Fruit fly (Drosophila melanogaster) whole organism, embryonic: ENCODE data around the gene CG5235.
A peak's percentile ranks its signal among the peaks of the same experiment; 100 is the strongest.

Source experiments
- CG10209 ChIP-seq: fragments of 200-800 bp; sonication (Bioruptor generic); optimal IDR thresholded peaks from 3 replicates; lab custom pipeline; 2017; ENCODE audit warnings: missing biosample characterization, mild to moderate bottlenecking, missing genetic modification characterization, missing genetic modification reagents
- CG10543 ChIP-seq: fragments of 200-800 bp; sonication (Bioruptor generic); optimal IDR thresholded peaks from 3 replicates; lab custom pipeline; 2017; ENCODE audit warnings: missing biosample characterization, mild to moderate bottlenecking, missing genetic modification characterization, moderate library complexity
- CG11560 ChIP-seq: fragments of 200-800 bp; sonication (Bioruptor generic); IDR thresholded peaks from 3 replicates; pipeline ENCODE4 v1.3.6; 2022; ENCODE audit warnings: missing biosample characterization, missing genetic modification characterization
- CG12769 ChIP-seq: fragments of 200-800 bp; sonication (Bioruptor generic); optimal IDR thresholded peaks from 2 replicates; lab custom pipeline; 2019; ENCODE audit warnings: missing biosample characterization, mild to moderate bottlenecking, missing genetic modification characterization, moderate library complexity
- CG1529 ChIP-seq: fragments of 200-800 bp; sonication (Bioruptor generic); optimal IDR thresholded peaks from 3 replicates; lab custom pipeline; 2018; ENCODE audit warnings: missing biosample characterization, missing genetic modification characterization
- CG16779 ChIP-seq: fragments of 200-800 bp; sonication (Bioruptor generic); IDR thresholded peaks from 2 replicates; pipeline ENCODE4 v1.3.6; 2022; ENCODE audit warnings: missing biosample characterization, missing genetic modification characterization
- CG17385 ChIP-seq: fragments of 200-800 bp; sonication (Bioruptor generic); optimal IDR thresholded peaks from 3 replicates; lab custom pipeline; 2018; ENCODE audit warnings: missing biosample characterization, mild to moderate bottlenecking, missing genetic modification characterization
- CG18262 ChIP-seq: fragments of 200-800 bp; optimal IDR thresholded peaks from 3 replicates; lab custom pipeline; 2019; ENCODE audit warnings: missing biosample characterization, mild to moderate bottlenecking, missing genetic modification characterization, moderate library complexity
- CG1832 ChIP-seq: fragments of 200-800 bp; sonication (Bioruptor generic); optimal IDR thresholded peaks from 2 replicates; lab custom pipeline; 2017; ENCODE audit warnings: missing biosample characterization, mild to moderate bottlenecking, missing genetic modification characterization, inconsistent platforms
- CG32772 ChIP-seq: fragments of 200-800 bp; sonication (Bioruptor generic); IDR thresholded peaks from 2 replicates; pipeline ENCODE4 v1.3.6; 2022; ENCODE audit warnings: missing biosample characterization, missing genetic modification characterization
- CG3995 ChIP-seq: fragments of 200-800 bp; sonication (Bioruptor generic); optimal IDR thresholded peaks from 3 replicates; lab custom pipeline; 2016; ENCODE audit warnings: missing biosample characterization, missing genetic modification characterization
- CG4360 ChIP-seq: fragments of 200-800 bp; sonication (Bioruptor generic); IDR thresholded peaks from 2 replicates; pipeline ENCODE4 v1.3.6; 2022; ENCODE audit warnings: missing biosample characterization, missing genetic modification characterization
- CG4404 ChIP-seq: fragments of 200-800 bp; sonication (Bioruptor generic); IDR thresholded peaks from 2 replicates; pipeline ENCODE4 v1.3.6; 2022; ENCODE audit warnings: missing biosample characterization, missing genetic modification characterization
- CG8290 ChIP-seq, 3 experiments: fragments of 200-800 bp; sonication (Bioruptor generic); optimal IDR thresholded peaks; 2 replicates each; lab custom pipeline; 2016 to 2019; ENCODE audit warnings: missing biosample characterization in 3 of 3, missing genetic modification characterization in 3 of 3, mild to moderate bottlenecking in 2 of 3, moderate library complexity in 1 of 3
- D19A ChIP-seq: fragments of 200-800 bp; optimal IDR thresholded peaks from 3 replicates; lab custom pipeline; 2019; ENCODE audit warnings: missing biosample characterization, mild to moderate bottlenecking, missing genetic modification characterization, moderate library complexity
- Dek ChIP-seq: fragments of 200-800 bp; sonication (Bioruptor generic); optimal IDR thresholded peaks from 3 replicates; lab custom pipeline; 2019; ENCODE audit warnings: missing biosample characterization, mild to moderate bottlenecking, missing genetic modification characterization, moderate library complexity
- Dip3 ChIP-seq: fragments of 200-800 bp; sonication (Bioruptor generic); optimal IDR thresholded peaks from 3 replicates; lab custom pipeline; 2016; ENCODE audit warnings: missing biosample characterization, missing genetic modification characterization
- E2f2 ChIP-seq: fragments of 200-800 bp; sonication (Bioruptor generic); IDR thresholded peaks from 2 replicates; pipeline ENCODE4 v1.3.6; 2022; ENCODE audit warnings: missing biosample characterization, missing genetic modification characterization
- Opbp ChIP-seq: fragments of 200-800 bp; sonication (Bioruptor generic); IDR thresholded peaks from 3 replicates; pipeline ENCODE4 v1.3.6; 2022; ENCODE audit warnings: missing biosample characterization, missing genetic modification characterization; ENCODE audit not compliant: partially characterized antibody
- Vsx1 ChIP-seq: fragments of 200-800 bp; sonication (Bioruptor generic); optimal IDR thresholded peaks from 2 replicates; lab custom pipeline; 2017; ENCODE audit warnings: missing biosample characterization, mild to moderate bottlenecking, missing genetic modification characterization, missing genetic modification reagents
- ac ChIP-seq: fragments of 200-800 bp; sonication (Bioruptor generic); optimal IDR thresholded peaks from 3 replicates; lab custom pipeline; 2017; ENCODE audit warnings: missing biosample characterization, mild to moderate bottlenecking, missing genetic modification characterization
- ash1 ChIP-seq: fragments of 200-800 bp; sonication (Bioruptor generic); optimal IDR thresholded peaks from 2 replicates; lab custom pipeline; 2018; ENCODE audit warnings: missing biosample characterization, mild to moderate bottlenecking, missing genetic modification characterization
- cg ChIP-seq: fragments of 200-800 bp; sonication (Bioruptor generic); optimal IDR thresholded peaks from 3 replicates; lab custom pipeline; 2019; ENCODE audit warnings: missing biosample characterization, mild to moderate bottlenecking, missing genetic modification characterization, moderate library complexity
- chinmo ChIP-seq: fragments of 200-800 bp; sonication (Bioruptor generic); IDR thresholded peaks from 4 replicates; pipeline ENCODE4 v1.3.6; 2022; ENCODE audit warnings: missing biosample characterization, missing genetic modification characterization; ENCODE audit not compliant: partially characterized antibody
- ci ChIP-seq: fragments of 200-800 bp; sonication (Bioruptor generic); IDR thresholded peaks from 3 replicates; pipeline ENCODE4 v1.3.6; 2022; ENCODE audit warnings: missing biosample characterization, missing genetic modification characterization
- corto ChIP-seq: fragments of 200-800 bp; sonication (Bioruptor generic); optimal IDR thresholded peaks from 2 replicates; lab custom pipeline; 2016; ENCODE audit warnings: missing biosample characterization, mild to moderate bottlenecking, missing genetic modification characterization, moderate library complexity
- eve ChIP-seq, 2 experiments: fragments of >200 bp; optimal IDR thresholded peaks; 2 replicates each; lab custom pipeline; 2017; ENCODE audit warnings: missing biosample characterization in 2 of 2, missing genetic modification characterization in 2 of 2
- fru ChIP-seq: fragments of >200 bp; optimal IDR thresholded peaks from 2 replicates; lab custom pipeline; 2017
- grau ChIP-seq: fragments of 200-800 bp; optimal IDR thresholded peaks from 3 replicates; lab custom pipeline; 2019; ENCODE audit warnings: missing biosample characterization, mild to moderate bottlenecking, missing genetic modification characterization, moderate library complexity
- gro ChIP-seq: fragments of 200-800 bp; sonication (Bioruptor generic); optimal IDR thresholded peaks from 2 replicates; lab custom pipeline; 2016; ENCODE audit warnings: missing biosample characterization, missing genetic modification characterization
- insv ChIP-seq, 2 experiments: fragments of 200-800 bp; sonication (Bioruptor generic); optimal IDR thresholded peaks; 3 replicates each; lab custom pipeline; 2016 to 2018; ENCODE audit warnings: missing biosample characterization in 2 of 2, missing genetic modification characterization in 2 of 2
- kni ChIP-seq: fragments of 200-800 bp; sonication (Bioruptor generic); optimal IDR thresholded peaks from 3 replicates; lab custom pipeline; 2017; ENCODE audit warnings: mild to moderate bottlenecking, missing biosample characterization, missing genetic modification reagents, missing genetic modification characterization
- mld ChIP-seq: fragments of 200-800 bp; sonication (Bioruptor generic); IDR thresholded peaks from 3 replicates; pipeline ENCODE4 v1.3.6; 2022; ENCODE audit warnings: missing biosample characterization, missing genetic modification characterization; ENCODE audit not compliant: partially characterized antibody
- org-1 ChIP-seq: fragments of 200-800 bp; sonication (Bioruptor generic); optimal IDR thresholded peaks from 2 replicates; lab custom pipeline; 2017; ENCODE audit warnings: missing biosample characterization, missing genetic modification characterization
- phol ChIP-seq: fragments of 200-800 bp; sonication (Bioruptor generic); optimal IDR thresholded peaks from 3 replicates; lab custom pipeline; 2018; ENCODE audit warnings: missing biosample characterization, mild to moderate bottlenecking, missing genetic modification characterization, moderate library complexity
- rib ChIP-seq: fragments of 200-800 bp; sonication (Bioruptor generic); IDR thresholded peaks from 2 replicates; pipeline ENCODE4 v1.3.6; 2022; ENCODE audit warnings: missing biosample characterization, missing genetic modification characterization
- sd ChIP-seq: fragments of 200-800 bp; sonication (Bioruptor generic); optimal IDR thresholded peaks from 3 replicates; lab custom pipeline; 2018; ENCODE audit warnings: missing biosample characterization, mild to moderate bottlenecking, missing genetic modification characterization, moderate library complexity
- slbo ChIP-seq: fragments of 200-800 bp; sonication (Bioruptor generic); IDR thresholded peaks from 2 replicates; pipeline ENCODE4 v1.3.6; 2022; ENCODE audit warnings: missing biosample characterization, missing genetic modification characterization
- sna ChIP-seq: fragments of 200-800 bp; sonication (Bioruptor generic); IDR thresholded peaks from 2 replicates; pipeline ENCODE4 v1.3.6; 2022; ENCODE audit warnings: missing biosample characterization, missing genetic modification characterization; ENCODE audit not compliant: partially characterized antibody
- stc ChIP-seq: fragments of 200-800 bp; sonication (Bioruptor generic); IDR thresholded peaks from 2 replicates; pipeline ENCODE4 v1.3.6; 2022; ENCODE audit warnings: missing biosample characterization, missing genetic modification characterization
- z ChIP-seq: fragments of 200-800 bp; sonication (Bioruptor generic); IDR thresholded peaks from 3 replicates; pipeline ENCODE4 v1.3.6; 2022; ENCODE audit warnings: missing biosample characterization, missing genetic modification characterization

CG5235 gene

DNA sequence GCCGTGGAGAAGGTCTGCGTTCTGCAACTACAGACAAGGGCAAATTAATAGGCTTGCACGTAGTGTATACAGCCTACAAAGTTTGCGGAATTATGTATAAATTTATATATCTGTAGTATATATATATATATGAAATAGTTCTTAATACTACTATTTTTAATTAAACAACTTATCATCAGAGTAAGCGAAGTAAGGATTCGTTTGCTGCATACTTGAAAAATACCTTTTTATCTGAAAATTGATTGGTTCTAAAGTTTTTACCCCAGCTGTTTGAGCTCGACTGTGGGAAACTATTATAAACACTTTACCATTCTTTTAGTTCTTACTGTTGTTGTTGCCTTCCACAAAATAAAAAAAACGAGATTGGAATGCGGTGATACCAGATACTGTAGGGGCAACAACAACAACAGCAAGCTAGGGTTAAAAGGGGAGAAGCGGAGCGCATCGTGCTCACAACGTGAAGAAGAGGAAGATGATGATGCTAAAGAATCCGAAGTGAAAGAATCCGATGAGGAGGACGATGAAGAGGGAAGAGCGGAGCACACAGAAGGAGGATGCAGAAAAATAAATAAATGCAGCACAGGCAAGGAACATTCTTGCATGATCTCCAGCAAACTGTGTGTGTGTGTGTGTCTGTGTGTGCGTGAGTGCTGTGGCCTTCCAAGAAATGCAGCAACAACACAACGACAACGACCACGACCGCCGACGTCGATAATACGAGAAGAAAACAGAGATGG is 47.0 kb downstream of the CG5235 start (continued):
- TF ChIP-seq Dek (no peak), CG18262 (tag; lab: Kevin White, UChicago) (peak; percentile 85), CG10209 (GFP tag; lab: Kevin White, UChicago) (peak; percentile 50), gro (GFP tag; lab: Kevin White, UChicago) (no peak), grau (tag; lab: Kevin White, UChicago) (peak; percentile 60), phol (tag; lab: Kevin White, UChicago) (peak; percentile 54)

dm6 chr3L:16042640-16043039 is 47.6 kb downstream of the CG5235 start:
- TF ChIP-seq Vsx1 (GFP tag; lab: Kevin White, UChicago) (peak; percentile 21), CG10543 (GFP tag; lab: Kevin White, UChicago) (peak; percentile 29), chinmo (GFP tag; lab: Robert Waterston, UW) (peak; percentile 78; the same call in 3 of the 4 replicates), sd (tag; lab: Kevin White, UChicago) (peak; percentile 94), CG8290 (GFP tag; optimal IDR thresholded peaks at IDR 0.05; lab: Kevin White, UChicago) (no peak), CG8290 (tag; optimal IDR thresholded peaks at IDR 0.05; lab: Kevin White, UChicago) (peak in 1 of 2 experiments; percentile 5), kni (GFP tag; lab: Kevin White, UChicago) (peak; percentile 4), z (GFP tag; lab: Robert Waterston, UW) (peak; percentile 60; the same call in 1 of the 3 replicates), Opbp (GFP tag; lab: Robert Waterston, UW) (0 out of 3 replicates have a peak, but pooled peaks have one; percentile 26), ac (GFP tag; lab: Kevin White, UChicago) (no peak), corto (GFP tag; lab: Kevin White, UChicago) (peak; percentile 36), fru (lab: Kevin White, UChicago) (no peak), CG12769 (tag; lab: Kevin White, UChicago) (peak; percentile 47), CG4360 (GFP tag; lab: Robert Waterston, UW) (no peak), insv (GFP tag; optimal IDR thresholded peaks at IDR 0.05; lab: Kevin White, UChicago) (peak in 1 of 2 experiments; percentile 76)

DNA sequence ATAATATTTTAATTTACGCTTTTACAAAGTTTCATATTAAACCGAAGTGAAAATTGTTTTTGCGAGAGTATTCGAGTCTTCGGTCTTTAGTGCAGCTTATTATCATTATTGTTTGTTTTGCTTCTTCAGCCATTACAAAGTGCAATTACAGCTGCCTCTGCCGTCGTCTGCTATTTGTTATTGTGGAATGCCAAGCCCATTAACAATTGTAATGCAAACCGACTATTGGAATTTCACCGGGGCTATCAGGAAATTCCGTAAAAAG is 48.2 kb downstream of the CG5235 start:
- peak; percentile 54 for TF ChIP-seq D19A (tag; lab: Kevin White, UChicago)
- TF ChIP-seq org-1 = no peak

- TF ChIP-seq ash1 (GFP tag; lab: Kevin White, UChicago) (peak; percentile 8), cg (GFP tag; lab: Kevin White, UChicago) (peak; percentile 24), CG1832 (peak; percentile 33), CG32772 (GFP tag; lab: Robert Waterston, UW) (no peak), stc (GFP tag; lab: Robert Waterston, UW) (0 out of 2 replicates have a peak, but pooled peaks have one; percentile 13), CG11560 (no peak), CG1529 (GFP tag; lab: Kevin White, UChicago) (no peak), ci (GFP tag; lab: Robert Waterston, UW) (0 out of 3 replicates have a peak, but pooled peaks have one; percentile 44), CG4404 (GFP tag; lab: Robert Waterston, UW) (no peak), E2f2 (GFP tag; lab: Robert Waterston, UW) (0 out of 2 replicates have a peak, but pooled peaks have one; percentile 12), CG3995 (GFP tag; lab: Kevin White, UChicago) (no peak), slbo (GFP tag; lab: Robert Waterston, UW) (no peak), rib (no peak), kni (GFP tag; lab: Kevin White, UChicago) (peak; percentile 48), CG16779 (GFP tag; lab: Robert Waterston, UW) (no peak), eve (GFP tag; optimal IDR thresholded peaks at IDR 0.05; lab: Kevin White, UChicago) (peak in 1 of 2 experiments; percentile 42), sna (GFP tag; lab: Robert Waterston, UW) (no peak), CG17385 (GFP tag; lab: Kevin White, UChicago) (no peak), Dip3 (GFP tag; lab: Kevin White, UChicago) (no peak), Opbp (GFP tag; lab: Robert Waterston, UW) (0 out of 3 replicates have a peak, but pooled peaks have one; percentile 27), mld (GFP tag; lab: Robert Waterston, UW) (0 out of 3 replicates have a peak, but pooled peaks have one; percentile 53), CG4360 (GFP tag; lab: Robert Waterston, UW) (0 out of 2 replicates have a peak, but pooled peaks have one; percentile 37)
These were observed 48.7 kb downstream of the CG5235 start for dm6 chr3L:16041260-16042079.
